Worm (Caenorhabditis elegans) whole organism, L2 larva: ENCODE data around the gene hum-8.

Experiments used
- C34F6.9 ChIP-seq: fragments of 150-350 bp; optimal IDR thresholded peaks from 2 replicates; lab custom pipeline; 2014; ENCODE audit warnings: missing biosample characterization, missing genetic modification characterization
- F13H6.1 ChIP-seq: sonication (generic microtip); optimal IDR thresholded peaks from 2 replicates; lab custom pipeline; 2016; ENCODE audit warnings: missing genetic modification characterization, missing compliant biosample characterization
- R02D3.7 ChIP-seq: fragments of 150-350 bp; optimal IDR thresholded peaks from 2 replicates; lab custom pipeline; 2014; ENCODE audit warnings: missing biosample characterization, missing genetic modification characterization
- Y55F3AM.14 ChIP-seq: fragments of 200-800 bp; sonication (Bioruptor generic); optimal IDR thresholded peaks from 2 replicates; lab custom pipeline; 2018; ENCODE audit warnings: mild to moderate bottlenecking, missing genetic modification characterization, missing compliant biosample characterization
- ZK546.5 ChIP-seq: sonication (generic microtip); optimal IDR thresholded peaks from 2 replicates; lab custom pipeline; 2017; ENCODE audit warnings: missing biosample characterization, missing genetic modification characterization
- alr-1 ChIP-seq: fragments of 150-350 bp; optimal IDR thresholded peaks from 2 replicates; lab custom pipeline; 2014; ENCODE audit warnings: missing biosample characterization, missing genetic modification characterization
- aly-2 ChIP-seq: fragments of 150-350 bp; optimal IDR thresholded peaks from 2 replicates; lab custom pipeline; 2014; ENCODE audit warnings: missing biosample characterization, missing genetic modification characterization
- ama-1 ChIP-seq: fragments of 150-350 bp; optimal IDR thresholded peaks from 2 replicates; lab custom pipeline; 2018; ENCODE audit warnings: inconsistent platforms
- blmp-1 ChIP-seq: sonication (generic microtip); optimal IDR thresholded peaks from 2 replicates; lab custom pipeline; 2017; ENCODE audit warnings: missing genetic modification characterization, mild to moderate bottlenecking, missing compliant biosample characterization, antibody characterized with exemption, moderate library complexity; ENCODE audit not compliant: insufficient read depth
- ceh-16 ChIP-seq: fragments of 150-350 bp; optimal IDR thresholded peaks from 2 replicates; lab custom pipeline; 2014; ENCODE audit warnings: missing biosample characterization, missing genetic modification characterization
- ceh-82 ChIP-seq: fragments of 150-350 bp; optimal IDR thresholded peaks from 2 replicates; lab custom pipeline; 2014; ENCODE audit warnings: missing biosample characterization, missing genetic modification characterization
- crh-2 ChIP-seq: sonication (generic microtip); optimal IDR thresholded peaks from 2 replicates; lab custom pipeline; 2017; ENCODE audit warnings: missing biosample characterization, missing genetic modification characterization
- dmd-4 ChIP-seq: sonication (generic microtip); optimal IDR thresholded peaks from 2 replicates; lab custom pipeline; 2017; ENCODE audit warnings: missing biosample characterization, missing genetic modification characterization
- egl-27 ChIP-seq: sonication (generic microtip); optimal IDR thresholded peaks from 3 replicates; lab custom pipeline; 2017; ENCODE audit warnings: missing biosample characterization, missing genetic modification reagents, missing genetic modification characterization
- elt-1 ChIP-seq: fragments of 150-350 bp; optimal IDR thresholded peaks from 2 replicates; lab custom pipeline; 2014; ENCODE audit warnings: missing biosample characterization, missing genetic modification characterization
- elt-3 ChIP-seq: sonication (generic microtip); optimal IDR thresholded peaks from 2 replicates; lab custom pipeline; 2017; ENCODE audit warnings: missing biosample characterization, missing genetic modification characterization
- fos-1 ChIP-seq: fragments of 150-350 bp; optimal IDR thresholded peaks from 2 replicates; lab custom pipeline; 2014; ENCODE audit warnings: missing biosample characterization, missing genetic modification characterization
- gmeb-1 ChIP-seq: fragments of 150-350 bp; optimal IDR thresholded peaks from 2 replicates; lab custom pipeline; 2014; ENCODE audit warnings: missing biosample characterization, missing genetic modification characterization
- lin-11 ChIP-seq: fragments of 150-350 bp; sonication (generic microtip); optimal IDR thresholded peaks from 2 replicates; lab custom pipeline; 2014; ENCODE audit warnings: missing biosample characterization, missing genetic modification characterization, inconsistent platforms, mixed read lengths
- lin-13 ChIP-seq: fragments of 150-350 bp; optimal IDR thresholded peaks from 2 replicates; lab custom pipeline; 2014; ENCODE audit warnings: missing biosample characterization, missing genetic modification reagents, missing genetic modification characterization
- lin-39 ChIP-seq: fragments of 150-350 bp; optimal IDR thresholded peaks from 2 replicates; lab custom pipeline; 2014; ENCODE audit warnings: missing biosample characterization, missing genetic modification reagents, missing genetic modification characterization
- lsy-2 ChIP-seq, 2 experiments: fragments of 150-350 bp in 1 of 2; sonication (generic microtip) in 1 of 2; optimal IDR thresholded peaks; 2 replicates each; lab custom pipeline; 2014 to 2017; ENCODE audit warnings: missing biosample characterization in 2 of 2, missing genetic modification characterization in 2 of 2
- mab-5 ChIP-seq: fragments of 150-350 bp; optimal IDR thresholded peaks from 2 replicates; lab custom pipeline; 2014; ENCODE audit warnings: missing biosample characterization, missing genetic modification characterization
- mbf-1 ChIP-seq: sonication (generic microtip); optimal IDR thresholded peaks from 2 replicates; lab custom pipeline; 2017; ENCODE audit warnings: missing biosample characterization, missing genetic modification characterization
- mdl-1 ChIP-seq, 2 experiments: fragments of 150-350 bp in 1 of 2; sonication (generic microtip) in 1 of 2; optimal IDR thresholded peaks; 2 replicates each; lab custom pipeline; 2017; ENCODE audit warnings: missing biosample characterization in 2 of 2, missing genetic modification characterization in 2 of 2
- nhr-10 ChIP-seq: sonication (generic microtip); optimal IDR thresholded peaks from 2 replicates; lab custom pipeline; 2017; ENCODE audit warnings: missing biosample characterization, missing genetic modification characterization
- nhr-11 ChIP-seq: fragments of 150-350 bp; optimal IDR thresholded peaks from 2 replicates; lab custom pipeline; 2014; ENCODE audit warnings: missing biosample characterization, missing genetic modification characterization
- nhr-12 ChIP-seq: fragments of 150-350 bp; optimal IDR thresholded peaks from 2 replicates; lab custom pipeline; 2014; ENCODE audit warnings: missing biosample characterization, missing genetic modification characterization
- nhr-129 ChIP-seq: fragments of 150-350 bp; optimal IDR thresholded peaks from 2 replicates; lab custom pipeline; 2014; ENCODE audit warnings: missing biosample characterization, missing genetic modification characterization
- nhr-21 ChIP-seq: fragments of 150-350 bp; optimal IDR thresholded peaks from 2 replicates; lab custom pipeline; 2014; ENCODE audit warnings: missing biosample characterization, missing genetic modification characterization
- nhr-23 ChIP-seq: fragments of 150-350 bp; optimal IDR thresholded peaks from 2 replicates; lab custom pipeline; 2014; ENCODE audit warnings: missing biosample characterization, missing genetic modification reagents, missing genetic modification characterization
- nhr-237 ChIP-seq: fragments of 150-350 bp; optimal IDR thresholded peaks from 2 replicates; lab custom pipeline; 2014; ENCODE audit warnings: missing biosample characterization, missing genetic modification characterization
- nhr-25 ChIP-seq: fragments of 150-350 bp; sonication (generic microtip); optimal IDR thresholded peaks from 3 replicates; lab custom pipeline; 2014; ENCODE audit warnings: missing biosample characterization, missing genetic modification characterization
- nhr-6 ChIP-seq: fragments of 150-350 bp; optimal IDR thresholded peaks from 2 replicates; lab custom pipeline; 2014; ENCODE audit warnings: missing biosample characterization, missing genetic modification characterization
- nhr-77 ChIP-seq: fragments of 150-350 bp; optimal IDR thresholded peaks from 2 replicates; lab custom pipeline; 2014; ENCODE audit warnings: missing biosample characterization, missing genetic modification characterization
- peb-1 ChIP-seq: fragments of 150-350 bp; optimal IDR thresholded peaks from 2 replicates; lab custom pipeline; 2014; ENCODE audit warnings: missing biosample characterization, missing genetic modification characterization
- sem-4 ChIP-seq: fragments of 150-350 bp; optimal IDR thresholded peaks from 2 replicates; lab custom pipeline; 2014; ENCODE audit warnings: missing biosample characterization, missing genetic modification reagents, missing genetic modification characterization
- skn-1 ChIP-seq: sonication (generic microtip); optimal IDR thresholded peaks from 2 replicates; lab custom pipeline; 2017; ENCODE audit warnings: missing biosample characterization, missing genetic modification characterization
- sma-3 ChIP-seq: sonication (generic microtip); optimal IDR thresholded peaks from 2 replicates; lab custom pipeline; 2016; ENCODE audit warnings: missing genetic modification reagents, missing genetic modification characterization, missing compliant biosample characterization
- sma-9 ChIP-seq, 2 experiments: fragments of 150-350 bp in 1 of 2; sonication (generic microtip) in 1 of 2; optimal IDR thresholded peaks; 2 replicates each; lab custom pipeline; 2014 to 2016; ENCODE audit warnings: missing genetic modification characterization in 2 of 2, mild to moderate bottlenecking in 1 of 2, missing biosample characterization in 1 of 2, missing compliant biosample characterization in 1 of 2, missing genetic modification reagents in 1 of 2, moderate library complexity in 1 of 2
- snpc-4 ChIP-seq: fragments of 150-350 bp; optimal IDR thresholded peaks from 2 replicates; lab custom pipeline; 2014; ENCODE audit warnings: missing biosample characterization, missing genetic modification characterization
- unc-39 ChIP-seq: fragments of 150-350 bp; optimal IDR thresholded peaks from 2 replicates; lab custom pipeline; 2014; ENCODE audit warnings: missing biosample characterization, missing genetic modification characterization
- unc-55 ChIP-seq: fragments of 150-350 bp; sonication (generic microtip); optimal IDR thresholded peaks from 3 replicates; lab custom pipeline; 2014; ENCODE audit warnings: missing biosample characterization, missing genetic modification reagents, missing genetic modification characterization
- unc-62 ChIP-seq: fragments of 150-350 bp; optimal IDR thresholded peaks from 2 replicates; lab custom pipeline; 2014; ENCODE audit warnings: missing biosample characterization, missing genetic modification reagents, missing genetic modification characterization
- zag-1 ChIP-seq: fragments of 150-350 bp; optimal IDR thresholded peaks from 2 replicates; lab custom pipeline; 2014; ENCODE audit warnings: missing biosample characterization, missing genetic modification characterization
- ztf-1 ChIP-seq: fragments of 200-800 bp; sonication (Bioruptor generic); conservative IDR thresholded peaks from 2 replicates; pipeline ENCODE4 v1.3.6; 2022; ENCODE audit warnings: missing genetic modification characterization, missing compliant biosample characterization
- ztf-11 ChIP-seq: sonication (generic microtip); optimal IDR thresholded peaks from 2 replicates; lab custom pipeline; 2017; ENCODE audit warnings: missing biosample characterization, missing genetic modification characterization
- ztf-4 ChIP-seq: fragments of 150-350 bp; optimal IDR thresholded peaks from 2 replicates; lab custom pipeline; 2014; ENCODE audit warnings: missing biosample characterization, missing genetic modification characterization

Gene hum-8

DNA sequence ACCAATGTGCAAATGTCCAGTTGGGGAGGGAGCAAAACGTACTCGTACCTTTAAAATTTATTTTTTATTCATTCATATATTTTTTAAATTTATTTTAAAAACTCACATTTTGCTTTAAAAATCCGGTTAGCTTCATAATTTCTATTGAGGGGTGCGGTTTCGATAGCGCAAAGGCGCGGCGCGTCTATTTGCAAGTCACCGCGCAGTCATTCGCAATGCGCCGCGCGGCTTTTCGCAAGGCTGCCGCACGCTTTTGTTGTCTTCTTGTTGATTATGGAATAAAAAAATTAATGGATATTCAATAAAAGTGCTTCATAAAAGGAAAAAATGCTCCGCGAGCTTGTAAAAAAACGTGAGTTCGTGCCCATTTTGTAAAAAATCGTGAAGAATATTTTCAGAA is 50.1 kb downstream of the hum-8 start, which contains the start of the genes ears-2 and uncp-18:
Gene ears-2 (minus strand): TSS at position 190 of the 400 bp plus-strand sequence.
Gene uncp-18 (plus strand): TSS at position 282 of the 400 bp plus-strand sequence.
- TF ChIP-seq nhr-6 (tag; lab: Kevin White, UChicago): peak; percentile 86
- no peak for TF ChIP-seq nhr-12
- peak; percentile 80 to 95 for TF ChIP-seq lsy-2 (tag; optimal IDR thresholded peaks at IDR 0.05; lab: Kevin White, UChicago)
- TF ChIP-seq F13H6.1: peak; percentile 95
- TF ChIP-seq nhr-21 (tag; lab: Kevin White, UChicago): peak; percentile 80
- TF ChIP-seq sma-3 (GFP tag; lab: Kevin White, UChicago): peak; percentile 97
- no peak for TF ChIP-seq dmd-4
- TF ChIP-seq nhr-129 (tag; lab: Kevin White, UChicago): peak; percentile 81
- TF ChIP-seq C34F6.9 (tag; lab: Kevin White, UChicago): peak; percentile 75
- TF ChIP-seq elt-1: no peak
- TF ChIP-seq peb-1: no peak
- TF ChIP-seq crh-2 (tag; lab: Kevin White, UChicago): peak; percentile 85
- TF ChIP-seq lin-11: peak; percentile 97
- peak; percentile 77 for TF ChIP-seq skn-1 (tag; lab: Kevin White, UChicago)
- peak; percentile 23 for TF ChIP-seq ztf-11 (tag; lab: Kevin White, UChicago)
- TF ChIP-seq lin-39 (tag; lab: Kevin White, UChicago): no peak
- peak; percentile 25 for TF ChIP-seq ceh-16 (tag; lab: Kevin White, UChicago)
- no peak for TF ChIP-seq mbf-1 (tag; lab: Kevin White, UChicago)
- TF ChIP-seq ama-1: no peak
- no peak for TF ChIP-seq nhr-237 (tag; lab: Kevin White, UChicago)
- TF ChIP-seq ZK546.5: peak; percentile 49
- TF ChIP-seq nhr-11 (tag; lab: Kevin White, UChicago): peak; percentile 36
- no peak for TF ChIP-seq nhr-23
- no peak for TF ChIP-seq unc-39
- no peak for TF ChIP-seq ztf-1 (GFP tag; lab: Robert Waterston, UW)
- peak; percentile 94 for TF ChIP-seq lin-13 (GFP tag; lab: Kevin White, UChicago)
- peak; percentile 36 for TF ChIP-seq R02D3.7
- peak; percentile 62 for TF ChIP-seq snpc-4
- peak; percentile 85 for TF ChIP-seq gmeb-1 (tag; lab: Kevin White, UChicago)
- peak; percentile 91 for TF ChIP-seq mab-5 (tag; lab: Kevin White, UChicago)
- TF ChIP-seq fos-1 (tag; lab: Kevin White, UChicago): peak; percentile 53
- TF ChIP-seq zag-1 (tag; lab: Kevin White, UChicago): peak; percentile 40
- TF ChIP-seq Y55F3AM.14 (GFP tag; lab: Kevin White, UChicago): peak; percentile 74
- no peak for TF ChIP-seq elt-3 (tag; lab: Kevin White, UChicago)
- TF ChIP-seq mdl-1 (tag; optimal IDR thresholded peaks at IDR 0.05; lab: Kevin White, UChicago): peak; percentile 12 to 56
- peak; percentile 39 for TF ChIP-seq nhr-77 (tag; lab: Kevin White, UChicago)
- peak; percentile 88 for TF ChIP-seq nhr-25 (tag; lab: Kevin White, UChicago)
- TF ChIP-seq sma-9 (GFP tag; optimal IDR thresholded peaks at IDR 0.05; lab: Kevin White, UChicago): peak; percentile 93
- no peak for TF ChIP-seq sma-9 (tag; optimal IDR thresholded peaks at IDR 0.05; lab: Kevin White, UChicago)
- TF ChIP-seq aly-2 (tag; lab: Kevin White, UChicago): no peak
- TF ChIP-seq ceh-82 (tag; lab: Kevin White, UChicago): peak; percentile 76
- TF ChIP-seq alr-1 (tag; lab: Kevin White, UChicago): no peak
- TF ChIP-seq egl-27: peak; percentile 62
- TF ChIP-seq sem-4 (tag; lab: Kevin White, UChicago): peak; percentile 88
- TF ChIP-seq unc-55 (GFP tag; lab: Kevin White, UChicago): peak; percentile 94
- TF ChIP-seq ztf-4: peak; percentile 85
- peak; percentile 53 for TF ChIP-seq nhr-10 (tag; lab: Kevin White, UChicago)
- peak; percentile 39 for TF ChIP-seq blmp-1
- TF ChIP-seq unc-62 (GFP tag; lab: Kevin White, UChicago): no peak
